Fruit fly (Drosophila melanogaster) whole organism, embryonic: ENCODE measurements around the gene CG9288.
A peak's percentile ranks its signal among the peaks of the same experiment; 100 is the strongest.

Source experiments
- ATbp ChIP-seq: fragments of 200-800 bp; sonication (Bioruptor generic); optimal IDR thresholded peaks from 2 replicates; lab custom pipeline; 2017; ENCODE audit warnings: missing biosample characterization, mild to moderate bottlenecking, missing genetic modification characterization, missing genetic modification reagents
- Awh ChIP-seq: fragments of 200-800 bp; sonication (Bioruptor generic); IDR thresholded peaks from 2 replicates; pipeline ENCODE4, ENCODE4 v1.3.6; 2022; ENCODE audit warnings: missing biosample characterization, missing genetic modification characterization
- CG10979 ChIP-seq: fragments of 200-800 bp; sonication (Bioruptor generic); optimal IDR thresholded peaks from 2 replicates; lab custom pipeline; 2018; ENCODE audit warnings: missing biosample characterization, mild to moderate bottlenecking, missing genetic modification characterization, moderate library complexity
- CG11398 ChIP-seq: fragments of 200-800 bp; sonication (Bioruptor generic); optimal IDR thresholded peaks from 2 replicates; lab custom pipeline; 2016; ENCODE audit warnings: missing biosample characterization, missing genetic modification characterization
- CG13624 ChIP-seq: fragments of 200-800 bp; sonication (Bioruptor generic); optimal IDR thresholded peaks from 2 replicates; lab custom pipeline; 2016; ENCODE audit warnings: missing biosample characterization, missing genetic modification characterization
- CG14441 ChIP-seq: fragments of 200-800 bp; sonication (Bioruptor generic); IDR thresholded peaks from 2 replicates; pipeline ENCODE4 v1.3.6; 2022; ENCODE audit warnings: missing biosample characterization, missing genetic modification characterization
- CG14860 ChIP-seq: fragments of 200-800 bp; sonication (Bioruptor generic); IDR thresholded peaks from 3 replicates; pipeline ENCODE4 v1.3.6; 2022; ENCODE audit warnings: missing biosample characterization, missing genetic modification characterization; ENCODE audit not compliant: partially characterized antibody
- CG1602 ChIP-seq: fragments of 200-800 bp; sonication (Bioruptor generic); optimal IDR thresholded peaks from 3 replicates; lab custom pipeline; 2016; ENCODE audit warnings: missing biosample characterization, missing genetic modification characterization
- CG17385 ChIP-seq: fragments of 200-800 bp; sonication (Bioruptor generic); optimal IDR thresholded peaks from 3 replicates; lab custom pipeline; 2018; ENCODE audit warnings: missing biosample characterization, mild to moderate bottlenecking, missing genetic modification characterization
- CG18476 ChIP-seq: fragments of 200-800 bp; sonication (Bioruptor generic); optimal IDR thresholded peaks from 2 replicates; lab custom pipeline; 2016; ENCODE audit warnings: missing biosample characterization, mild to moderate bottlenecking, missing genetic modification characterization
- CG3163 ChIP-seq: fragments of 200-800 bp; sonication (Bioruptor generic); optimal IDR thresholded peaks from 3 replicates; lab custom pipeline; 2016; ENCODE audit warnings: missing biosample characterization, missing genetic modification characterization
- CG32767 ChIP-seq: fragments of 200-800 bp; sonication (Bioruptor generic); IDR thresholded peaks from 2 replicates; pipeline ENCODE4 v1.3.6; 2022; ENCODE audit warnings: missing biosample characterization, missing genetic modification characterization
- CG32772 ChIP-seq: fragments of 200-800 bp; sonication (Bioruptor generic); IDR thresholded peaks from 2 replicates; pipeline ENCODE4 v1.3.6; 2022; ENCODE audit warnings: missing biosample characterization, missing genetic modification characterization
- CG3281 ChIP-seq: fragments of 200-800 bp; sonication (Bioruptor generic); optimal IDR thresholded peaks from 3 replicates; lab custom pipeline; 2017; ENCODE audit warnings: missing biosample characterization, mild to moderate bottlenecking, missing genetic modification characterization
- CG34422 ChIP-seq: fragments of 200-800 bp; sonication (Bioruptor generic); IDR thresholded peaks from 3 replicates; pipeline ENCODE4 v1.3.6; 2022; ENCODE audit warnings: missing biosample characterization, missing genetic modification characterization
- CG3838 ChIP-seq: fragments of 200-800 bp; sonication (Bioruptor generic); optimal IDR thresholded peaks from 3 replicates; lab custom pipeline; 2016; ENCODE audit warnings: missing biosample characterization, missing genetic modification characterization
- CG4404 ChIP-seq: fragments of 200-800 bp; sonication (Bioruptor generic); IDR thresholded peaks from 2 replicates; pipeline ENCODE4 v1.3.6; 2022; ENCODE audit warnings: missing biosample characterization, missing genetic modification characterization
- CG6765 ChIP-seq: fragments of 200-800 bp; sonication (Bioruptor generic); optimal IDR thresholded peaks from 3 replicates; lab custom pipeline; 2017; ENCODE audit warnings: missing biosample characterization, mild to moderate bottlenecking, missing genetic modification characterization
- CG7271 ChIP-seq: fragments of 200-800 bp; sonication (Bioruptor generic); optimal IDR thresholded peaks from 2 replicates; lab custom pipeline; 2018; ENCODE audit warnings: missing biosample characterization, mild to moderate bottlenecking, missing genetic modification characterization, moderate library complexity
- CG8359 ChIP-seq: fragments of 200-800 bp; sonication (Bioruptor generic); optimal IDR thresholded peaks from 2 replicates; lab custom pipeline; 2017; ENCODE audit warnings: missing biosample characterization, mild to moderate bottlenecking, missing genetic modification characterization, borderline replicate concordance
- CHES-1-like ChIP-seq: fragments of 200-800 bp; sonication (Bioruptor generic); optimal IDR thresholded peaks from 2 replicates; lab custom pipeline; 2016; ENCODE audit warnings: missing biosample characterization, missing genetic modification characterization
- HLH4C ChIP-seq: fragments of 200-800 bp; sonication (Bioruptor generic); IDR thresholded peaks from 3 replicates; pipeline ENCODE4 v1.3.6; 2022; ENCODE audit warnings: missing biosample characterization, missing genetic modification characterization; ENCODE audit not compliant: partially characterized antibody
- MESR4 ChIP-seq: fragments of 200-800 bp; sonication (Bioruptor generic); optimal IDR thresholded peaks from 2 replicates; lab custom pipeline; 2018; ENCODE audit warnings: missing biosample characterization, mild to moderate bottlenecking, missing genetic modification characterization, moderate library complexity
- Max ChIP-seq: fragments of 200-800 bp; sonication (Bioruptor generic); optimal IDR thresholded peaks from 2 replicates; lab custom pipeline; 2016; ENCODE audit warnings: missing biosample characterization, mild to moderate bottlenecking, missing genetic modification characterization
- Rx ChIP-seq: fragments of 200-800 bp; sonication (Bioruptor generic); IDR thresholded peaks from 2 replicates; pipeline ENCODE4 v1.3.6; 2022; ENCODE audit warnings: missing biosample characterization, missing genetic modification characterization
- Vsx1 ChIP-seq: fragments of 200-800 bp; sonication (Bioruptor generic); optimal IDR thresholded peaks from 2 replicates; lab custom pipeline; 2017; ENCODE audit warnings: missing biosample characterization, mild to moderate bottlenecking, missing genetic modification characterization, missing genetic modification reagents
- YL-1 ChIP-seq: fragments of 200-800 bp; sonication (Bioruptor generic); optimal IDR thresholded peaks from 3 replicates; lab custom pipeline; 2017; ENCODE audit warnings: missing biosample characterization, mild to moderate bottlenecking, missing genetic modification characterization
- ab ChIP-seq: fragments of 200-800 bp; sonication (Bioruptor generic); optimal IDR thresholded peaks from 2 replicates; lab custom pipeline; 2016; ENCODE audit warnings: missing biosample characterization, missing genetic modification characterization
- aop ChIP-seq: fragments of 200-800 bp; sonication (Bioruptor generic); IDR thresholded peaks from 2 replicates; pipeline ENCODE4 v1.3.6; 2022; ENCODE audit warnings: missing biosample characterization, missing genetic modification characterization
- ase ChIP-seq: fragments of 200-800 bp; sonication (Bioruptor generic); IDR thresholded peaks from 3 replicates; pipeline ENCODE4 v1.3.6; 2022; ENCODE audit warnings: missing biosample characterization, missing genetic modification characterization
- ato ChIP-seq: fragments of 200-800 bp; sonication (Bioruptor generic); IDR thresholded peaks from 2 replicates; pipeline ENCODE4 v1.3.6; 2022; ENCODE audit warnings: missing biosample characterization, missing genetic modification characterization; ENCODE audit not compliant: partially characterized antibody
- bbx ChIP-seq: fragments of 200-800 bp; sonication (Bioruptor generic); IDR thresholded peaks from 2 replicates; pipeline ENCODE4 v1.3.6; 2022; ENCODE audit warnings: missing biosample characterization, missing genetic modification characterization; ENCODE audit not compliant: partially characterized antibody
- bigmax ChIP-seq: fragments of 200-800 bp; sonication (Bioruptor generic); optimal IDR thresholded peaks from 2 replicates; lab custom pipeline; 2018; ENCODE audit warnings: missing biosample characterization, mild to moderate bottlenecking, missing genetic modification characterization
- crol ChIP-seq: fragments of 200-800 bp; sonication (Bioruptor generic); IDR thresholded peaks from 2 replicates; pipeline ENCODE4 v1.3.6; 2022; ENCODE audit warnings: missing biosample characterization, missing genetic modification characterization
- dan ChIP-seq: fragments of 200-800 bp; sonication (Bioruptor generic); IDR thresholded peaks from 2 replicates; pipeline ENCODE4 v1.3.6; 2022; ENCODE audit warnings: missing biosample characterization, missing genetic modification characterization
- fu2 ChIP-seq: fragments of 200-800 bp; sonication (Bioruptor generic); optimal IDR thresholded peaks from 2 replicates; lab custom pipeline; 2016; ENCODE audit warnings: missing biosample characterization, missing genetic modification characterization
- grau ChIP-seq: fragments of 200-800 bp; optimal IDR thresholded peaks from 3 replicates; lab custom pipeline; 2019; ENCODE audit warnings: missing biosample characterization, mild to moderate bottlenecking, missing genetic modification characterization, moderate library complexity
- gro ChIP-seq: fragments of 200-800 bp; sonication (Bioruptor generic); optimal IDR thresholded peaks from 2 replicates; lab custom pipeline; 2016; ENCODE audit warnings: missing biosample characterization, missing genetic modification characterization
- jing ChIP-seq: fragments of 200-800 bp; sonication (Bioruptor generic); optimal IDR thresholded peaks from 2 replicates; lab custom pipeline; 2018; ENCODE audit warnings: missing biosample characterization, mild to moderate bottlenecking, missing genetic modification characterization
- lola ChIP-seq, 3 experiments: fragments of >200 bp in 2 of 3; fragments of 200-800 bp in 1 of 3; sonication (Bioruptor generic) in 1 of 3; optimal IDR thresholded peaks; 2 replicates each; lab custom pipeline; 2017 to 2019; ENCODE audit warnings: missing biosample characterization in 3 of 3, missing genetic modification characterization in 3 of 3, mild to moderate bottlenecking in 1 of 3, moderate library complexity in 1 of 3
- nerfin-1 ChIP-seq: fragments of 200-800 bp; sonication (Bioruptor generic); optimal IDR thresholded peaks from 3 replicates; lab custom pipeline; 2019; ENCODE audit warnings: missing biosample characterization, mild to moderate bottlenecking, missing genetic modification characterization, moderate library complexity
- otp ChIP-seq: fragments of 200-800 bp; sonication (Bioruptor generic); IDR thresholded peaks from 3 replicates; pipeline ENCODE4, ENCODE4 v1.3.6; 2022; ENCODE audit warnings: missing biosample characterization, missing genetic modification characterization
- pfk ChIP-seq: fragments of 200-800 bp; sonication (Bioruptor generic); optimal IDR thresholded peaks from 2 replicates; lab custom pipeline; 2018; ENCODE audit warnings: missing biosample characterization, mild to moderate bottlenecking, missing genetic modification characterization, moderate library complexity
- scrt ChIP-seq: fragments of 200-800 bp; sonication (Bioruptor generic); optimal IDR thresholded peaks from 2 replicates; lab custom pipeline; 2018; ENCODE audit warnings: missing biosample characterization, mild to moderate bottlenecking, missing genetic modification characterization, moderate library complexity
- sna ChIP-seq: fragments of 200-800 bp; sonication (Bioruptor generic); IDR thresholded peaks from 2 replicates; pipeline ENCODE4 v1.3.6; 2022; ENCODE audit warnings: missing biosample characterization, missing genetic modification characterization; ENCODE audit not compliant: partially characterized antibody
- sr ChIP-seq: fragments of 200-800 bp; sonication (Bioruptor generic); IDR thresholded peaks from 3 replicates; pipeline ENCODE4 v1.3.6; 2022; ENCODE audit warnings: missing biosample characterization, missing genetic modification characterization
- tap ChIP-seq: fragments of 200-800 bp; optimal IDR thresholded peaks from 3 replicates; lab custom pipeline; 2019; ENCODE audit warnings: missing biosample characterization, mild to moderate bottlenecking, missing genetic modification characterization, moderate library complexity
- wor ChIP-seq: fragments of 200-800 bp; sonication (Bioruptor generic); IDR thresholded peaks from 2 replicates; pipeline ENCODE4 v1.3.6; 2022; ENCODE audit warnings: missing biosample characterization, missing genetic modification characterization
- z ChIP-seq: fragments of 200-800 bp; sonication (Bioruptor generic); IDR thresholded peaks from 3 replicates; pipeline ENCODE4 v1.3.6; 2022; ENCODE audit warnings: missing biosample characterization, missing genetic modification characterization

Gene CG9288

dm6 chr3R:13800430-13800848 is 21.0 kb downstream of the CG9288 start (continued):
- TF ChIP-seq CG18476 (GFP tag; lab: Kevin White, UChicago) (peak; percentile 85), MESR4 (GFP tag; lab: Kevin White, UChicago) (no peak), CG14441 (GFP tag; lab: Robert Waterston, UW) (peak; percentile 92), CG3281 (GFP tag; lab: Kevin White, UChicago) (peak; percentile 92), wor (GFP tag; lab: Robert Waterston, UW) (peak; percentile 87), z (0 out of 3 replicates have a peak, but pooled peaks have one; percentile 35), Max (peak; percentile 83), tap (tag; lab: Kevin White, UChicago) (peak; percentile 15), ab (GFP tag; lab: Kevin White, UChicago) (no peak), Rx (GFP tag; lab: Robert Waterston, UW) (peak; percentile 87), CG1602 (GFP tag; lab: Kevin White, UChicago) (peak; percentile 81), sr (peak; percentile 41; the same call in 1 of the 3 replicates), CG34422 (GFP tag; lab: Robert Waterston, UW) (peak; percentile 95), bigmax (GFP tag; lab: Kevin White, UChicago) (no peak), CG32767 (GFP tag; lab: Robert Waterston, UW) (peak; percentile 93), ase (peak; percentile 90), CHES-1-like (GFP tag; lab: Kevin White, UChicago) (peak; percentile 41), CG3838 (GFP tag; lab: Kevin White, UChicago) (peak; percentile 27), CG14860 (peak; percentile 57; the same call in 2 of the 3 replicates), crol (no peak), CG13624 (GFP tag; lab: Kevin White, UChicago) (peak; percentile 54), CG32772 (peak; percentile 94), Vsx1 (GFP tag; lab: Kevin White, UChicago) (peak; percentile 62), nerfin-1 (peak; percentile 99), grau (tag; lab: Kevin White, UChicago) (peak; percentile 72), CG10979 (peak; percentile 90), aop (peak; percentile 60; the same call in 1 of the 2 replicates), fu2 (GFP tag; lab: Kevin White, UChicago) (no peak), scrt (peak; percentile 85), HLH4C (GFP tag; lab: Robert Waterston, UW) (0 out of 3 replicates have a peak, but pooled peaks have one; percentile 12), CG17385 (GFP tag; lab: Kevin White, UChicago) (peak; percentile 88), CG4404 (GFP tag; lab: Robert Waterston, UW) (peak; percentile 74), Awh (GFP tag; lab: Robert Waterston, UW) (peak; percentile 93), sna (no peak), dan (GFP tag; lab: Robert Waterston, UW) (peak; percentile 60; the same call in 1 of the 2 replicates), otp (peak; percentile 93), CG3163 (peak; percentile 4), ATbp (GFP tag; lab: Kevin White, UChicago) (peak; percentile 91), gro (GFP tag; lab: Kevin White, UChicago) (peak; percentile 37), CG7271 (peak; percentile 61), CG6765 (GFP tag; lab: Kevin White, UChicago) (peak; percentile 82), ato (no peak), jing (GFP tag; lab: Kevin White, UChicago) (peak; percentile 27), CG8359 (GFP tag; lab: Kevin White, UChicago) (peak; percentile 62), bbx (GFP tag; lab: Robert Waterston, UW) (no peak; the same call in 1 of the 2 replicates), CG11398 (no peak), YL-1 (GFP tag; lab: Kevin White, UChicago) (peak; percentile 64), lola (GFP tag; optimal IDR thresholded peaks at IDR 0.05; lab: Kevin White, UChicago) (peak in 1 of 3 experiments; percentile 83), pfk (GFP tag; lab: Kevin White, UChicago) (peak; percentile 50)
